ENCODE assay signal across 5 worm cellular contexts in genomic region chrX:1602548-1602947, ce11.
A peak's percentile ranks its signal among the peaks of the same experiment; 100 is the strongest.
TF ChIP-seq lines count a peak whose summit lies in the region.

No protein-coding gene starts in this region.

TF ChIP-seq in whole organism, L4 larva, 104 proteins besides CTCF, POLR2A, EP300 and RAD21:
- TF ChIP-seq nhr-111 (GFP tag; optimal IDR thresholded peaks at IDR 0.05; lab: Kevin White, UChicago) (peak; percentile 1), set-16 (GFP tag; IDR thresholded peaks at IDR 0.05; lab: Robert Waterston, UW) (0 out of 2 replicates have a peak, but pooled peaks have one; percentile 3), snpc-1.2 (GFP tag; IDR thresholded peaks at IDR 0.05; lab: Robert Waterston, UW) (no peak)

TF ChIP-seq in whole organism, early embryonic, 17 proteins besides CTCF, POLR2A, EP300 and RAD21:
- TF ChIP-seq ets-7 (tag; optimal IDR thresholded peaks at IDR 0.05; lab: Kevin White, UChicago) (no peak), ama-1 (optimal IDR thresholded peaks at IDR 0.05; lab: Kevin White, UChicago) (no peak), aly-1 (tag; optimal IDR thresholded peaks at IDR 0.05; lab: Kevin White, UChicago) (peak; percentile 2), hmg-4 (GFP tag; optimal IDR thresholded peaks at IDR 0.05; lab: Kevin White, UChicago) (peak; percentile 10)

TF ChIP-seq in whole organism, late embryonic, 69 proteins besides CTCF, POLR2A, EP300 and RAD21:
- TF ChIP-seq hlh-6 (tag; optimal IDR thresholded peaks at IDR 0.05; lab: Kevin White, UChicago) (peak; percentile 57), ceh-22 (tag; optimal IDR thresholded peaks at IDR 0.05; lab: Kevin White, UChicago) (no peak), ama-1 (optimal IDR thresholded peaks at IDR 0.05; lab: Kevin White, UChicago) (no peak), lim-6 (tag; optimal IDR thresholded peaks at IDR 0.05; lab: Kevin White, UChicago) (no peak), gmeb-2 (tag; optimal IDR thresholded peaks at IDR 0.05; lab: Kevin White, UChicago) (no peak), ceh-2 (tag; optimal IDR thresholded peaks at IDR 0.05; lab: Kevin White, UChicago) (no peak), hlh-30 (tag; optimal IDR thresholded peaks at IDR 0.05; lab: Kevin White, UChicago; ENCODE audit: insufficient read depth) (no peak), K02D7.2 (tag; optimal IDR thresholded peaks at IDR 0.05; lab: Kevin White, UChicago) (peak; percentile 8), ceh-45 (GFP tag; IDR thresholded peaks at IDR 0.05; lab: Robert Waterston, UW) (no peak), ceh-18 (tag; optimal IDR thresholded peaks at IDR 0.05; lab: Kevin White, UChicago) (no peak), C08G9.2 (tag; optimal IDR thresholded peaks at IDR 0.05; lab: Kevin White, UChicago) (no peak)

TF ChIP-seq in whole organism, mixed stage, embryonic, 35 proteins besides CTCF, POLR2A, EP300 and RAD21:
- TF ChIP-seq blmp-1 (tag; optimal IDR thresholded peaks at IDR 0.05; lab: Kevin White, UChicago) (no peak), sem-2 (GFP tag; optimal IDR thresholded peaks at IDR 0.05; lab: Kevin White, UChicago) (peak; percentile 43)

TF ChIP-seq in whole organism, young adult, 124 proteins besides CTCF, POLR2A, EP300 and RAD21:
- TF ChIP-seq K12H6.12 (tag; optimal IDR thresholded peaks at IDR 0.05; lab: Kevin White, UChicago) (no peak), Y53F4B.3 (GFP tag; IDR thresholded peaks at IDR 0.05; lab: Robert Waterston, UW) (no peak), F37B4.10 (GFP tag; IDR thresholded peaks at IDR 0.05; lab: Robert Waterston, UW) (0 out of 2 replicates have a peak, but pooled peaks have one; percentile 21), lag-1 (GFP tag; IDR thresholded peaks at IDR 0.05; lab: Robert Waterston, UW) (0 out of 2 replicates have a peak, but pooled peaks have one; percentile 65), madf-8 (GFP tag; conservative IDR thresholded peaks at IDR 0.05; lab: Robert Waterston, UW) (no peak), hrde-1 (tag; optimal IDR thresholded peaks at IDR 0.05; lab: Kevin White, UChicago; ENCODE audit: borderline replicate concordance) (no peak), zfh-2 (GFP tag; conservative IDR thresholded peaks at IDR 0.05; lab: Robert Waterston, UW) (no peak; the same call in 1 of the 2 replicates), him-1 (tag; optimal IDR thresholded peaks at IDR 0.05; lab: Kevin White, UChicago) (no peak)
